Fruit fly (Drosophila melanogaster) whole organism, embryonic: ENCODE measurements around the gene Dif.

Experiments
- Antp ChIP-seq: fragments of 200-800 bp; sonication (Bioruptor generic); optimal IDR thresholded peaks from 3 replicates; lab custom pipeline; 2016; ENCODE audit warnings: missing biosample characterization, missing genetic modification characterization
- CG12659 ChIP-seq: fragments of 200-800 bp; sonication (Bioruptor generic); optimal IDR thresholded peaks from 3 replicates; lab custom pipeline; 2017; ENCODE audit warnings: mild to moderate bottlenecking, missing biosample characterization, missing genetic modification reagents, missing genetic modification characterization
- CG15514 ChIP-seq: fragments of 200-800 bp; sonication (Bioruptor generic); optimal IDR thresholded peaks from 3 replicates; lab custom pipeline; 2017; ENCODE audit warnings: missing biosample characterization, missing genetic modification characterization, mild to moderate bottlenecking, moderate library complexity, missing genetic modification reagents
- CG15601 ChIP-seq: fragments of 200-800 bp; sonication (Bioruptor generic); optimal IDR thresholded peaks from 3 replicates; lab custom pipeline; 2019; ENCODE audit warnings: missing biosample characterization, mild to moderate bottlenecking, missing genetic modification characterization, moderate library complexity
- CG1647 ChIP-seq: fragments of 200-800 bp; sonication (Bioruptor generic); optimal IDR thresholded peaks from 3 replicates; lab custom pipeline; 2016; ENCODE audit warnings: missing biosample characterization, missing genetic modification characterization
- CG17829 ChIP-seq: fragments of 200-800 bp; optimal IDR thresholded peaks from 2 replicates; lab custom pipeline; 2019; ENCODE audit warnings: missing biosample characterization, mild to moderate bottlenecking, missing genetic modification characterization, moderate library complexity
- CG2199 ChIP-seq: fragments of 200-800 bp; sonication (Bioruptor generic); IDR thresholded peaks from 3 replicates; pipeline ENCODE4 v1.3.6; 2022; ENCODE audit warnings: missing biosample characterization, missing genetic modification characterization
- CG30020 ChIP-seq: fragments of 200-800 bp; optimal IDR thresholded peaks from 2 replicates; lab custom pipeline; 2019; ENCODE audit warnings: missing biosample characterization, mild to moderate bottlenecking, missing genetic modification characterization, moderate library complexity
- CG3995 ChIP-seq: fragments of 200-800 bp; sonication (Bioruptor generic); optimal IDR thresholded peaks from 3 replicates; lab custom pipeline; 2016; ENCODE audit warnings: missing biosample characterization, missing genetic modification characterization
- CG4617 ChIP-seq: fragments of 200-800 bp; sonication (Bioruptor generic); optimal IDR thresholded peaks from 3 replicates; lab custom pipeline; 2016; ENCODE audit warnings: missing biosample characterization, missing genetic modification characterization, borderline replicate concordance
- CG7839 ChIP-seq: fragments of 200-800 bp; sonication (Bioruptor generic); optimal IDR thresholded peaks from 3 replicates; lab custom pipeline; 2018; ENCODE audit warnings: missing biosample characterization, mild to moderate bottlenecking, missing genetic modification characterization, moderate library complexity
- CG7928 ChIP-seq: fragments of 200-800 bp; sonication (Bioruptor generic); optimal IDR thresholded peaks from 2 replicates; lab custom pipeline; 2017; ENCODE audit warnings: missing biosample characterization, mild to moderate bottlenecking, missing genetic modification characterization
- CG7963 ChIP-seq: fragments of 200-800 bp; sonication (Bioruptor generic); IDR thresholded peaks from 3 replicates; pipeline ENCODE4 v1.3.6; 2022; ENCODE audit warnings: missing biosample characterization, missing genetic modification characterization; ENCODE audit not compliant: partially characterized antibody
- CG8290 ChIP-seq, 3 experiments: fragments of 200-800 bp; sonication (Bioruptor generic); optimal IDR thresholded peaks; 2 replicates each; lab custom pipeline; 2016 to 2019; ENCODE audit warnings: missing biosample characterization in 3 of 3, missing genetic modification characterization in 3 of 3, mild to moderate bottlenecking in 2 of 3, moderate library complexity in 1 of 3
- CG9797 ChIP-seq: fragments of 200-800 bp; sonication (Bioruptor generic); optimal IDR thresholded peaks from 3 replicates; lab custom pipeline; 2018; ENCODE audit warnings: missing biosample characterization, mild to moderate bottlenecking, missing genetic modification characterization
- CTCF ChIP-seq: fragments of 200-800 bp; sonication (Bioruptor generic); optimal IDR thresholded peaks from 2 replicates; lab custom pipeline; 2017; ENCODE audit warnings: missing biosample characterization, mild to moderate bottlenecking, missing genetic modification characterization, moderate library complexity
- CoRest ChIP-seq: fragments of 200-800 bp; sonication (Bioruptor generic); optimal IDR thresholded peaks from 3 replicates; lab custom pipeline; 2018; ENCODE audit warnings: missing biosample characterization, mild to moderate bottlenecking, missing genetic modification characterization, moderate library complexity
- D ChIP-seq, 2 experiments: fragments of 200-800 bp in 1 of 2; fragments of >200 bp in 1 of 2; sonication (Bioruptor generic) in 1 of 2; optimal IDR thresholded peaks; 2 replicates in 1 of 2; 3 replicates in 1 of 2; lab custom pipeline; 2017; ENCODE audit warnings: mild to moderate bottlenecking in 1 of 2, missing biosample characterization in 1 of 2, missing genetic modification characterization in 1 of 2, missing genetic modification reagents in 1 of 2
- Dek ChIP-seq: fragments of 200-800 bp; sonication (Bioruptor generic); optimal IDR thresholded peaks from 3 replicates; lab custom pipeline; 2019; ENCODE audit warnings: missing biosample characterization, mild to moderate bottlenecking, missing genetic modification characterization, moderate library complexity
- Dref ChIP-seq: fragments of 200-800 bp; sonication (Bioruptor generic); IDR thresholded peaks from 2 replicates; pipeline ENCODE4 v1.3.6; 2022; ENCODE audit warnings: missing biosample characterization, missing genetic modification characterization
- Elba2 ChIP-seq: fragments of 200-800 bp; sonication (Bioruptor generic); optimal IDR thresholded peaks from 3 replicates; lab custom pipeline; 2016; ENCODE audit warnings: missing biosample characterization, missing genetic modification characterization
- GATAe ChIP-seq: fragments of 200-800 bp; sonication (Bioruptor generic); conservative IDR thresholded peaks from 2 replicates; pipeline ENCODE4 v1.3.6; 2022; ENCODE audit warnings: missing biosample characterization, missing genetic modification characterization
- H2.0 ChIP-seq: fragments of 200-800 bp; sonication (Bioruptor generic); IDR thresholded peaks from 2 replicates; pipeline ENCODE4 v1.3.6; 2022; ENCODE audit warnings: missing biosample characterization, missing genetic modification characterization
- Hmr ChIP-seq: fragments of 200-800 bp; sonication (Bioruptor generic); optimal IDR thresholded peaks from 3 replicates; lab custom pipeline; 2017; ENCODE audit warnings: mild to moderate bottlenecking, missing biosample characterization, missing genetic modification reagents, missing genetic modification characterization
- MBD-R2 ChIP-seq: fragments of 200-800 bp; sonication (Bioruptor generic); IDR thresholded peaks from 2 replicates; pipeline ENCODE4 v1.3.6; 2022; ENCODE audit warnings: missing biosample characterization, missing genetic modification characterization
- Max ChIP-seq: fragments of 200-800 bp; sonication (Bioruptor generic); optimal IDR thresholded peaks from 2 replicates; lab custom pipeline; 2016; ENCODE audit warnings: missing biosample characterization, mild to moderate bottlenecking, missing genetic modification characterization
- Med ChIP-seq: fragments of 200-800 bp; sonication (Bioruptor generic); peaks from one replicate; lab custom pipeline; 2016; ENCODE audit warnings: missing biosample characterization, missing genetic modification characterization, mild to moderate bottlenecking, inconsistent platforms, moderate library complexity
- NC2α ChIP-seq: fragments of 200-800 bp; sonication (Bioruptor generic); optimal IDR thresholded peaks from 2 replicates; lab custom pipeline; 2016; ENCODE audit warnings: missing biosample characterization, missing genetic modification characterization
- Rx ChIP-seq: fragments of 200-800 bp; sonication (Bioruptor generic); IDR thresholded peaks from 2 replicates; pipeline ENCODE4 v1.3.6; 2022; ENCODE audit warnings: missing biosample characterization, missing genetic modification characterization
- Scr ChIP-seq: fragments of 200-800 bp; sonication (Bioruptor generic); IDR thresholded peaks from 2 replicates; pipeline ENCODE4 v1.3.6; 2022; ENCODE audit warnings: missing biosample characterization, missing genetic modification characterization; ENCODE audit not compliant: partially characterized antibody
- Xrp1 ChIP-seq: fragments of 200-800 bp; sonication (Bioruptor generic); IDR thresholded peaks from 2 replicates; pipeline ENCODE4 v1.3.6; 2022; ENCODE audit warnings: missing biosample characterization, missing genetic modification characterization
- YL-1 ChIP-seq: fragments of 200-800 bp; sonication (Bioruptor generic); optimal IDR thresholded peaks from 3 replicates; lab custom pipeline; 2017; ENCODE audit warnings: missing biosample characterization, mild to moderate bottlenecking, missing genetic modification characterization
- fd102C ChIP-seq: fragments of 200-800 bp; sonication (Bioruptor generic); optimal IDR thresholded peaks from 2 replicates; lab custom pipeline; 2018; ENCODE audit warnings: missing biosample characterization, mild to moderate bottlenecking, missing genetic modification characterization, moderate library complexity
- gro ChIP-seq: fragments of 200-800 bp; sonication (Bioruptor generic); optimal IDR thresholded peaks from 2 replicates; lab custom pipeline; 2016; ENCODE audit warnings: missing biosample characterization, missing genetic modification characterization
- hb ChIP-seq: fragments of 200-800 bp; sonication (Bioruptor generic); IDR thresholded peaks from 3 replicates; pipeline ENCODE4 v1.3.6; 2022; ENCODE audit warnings: missing biosample characterization, missing genetic modification characterization; ENCODE audit not compliant: partially characterized antibody
- hbn ChIP-seq: fragments of 200-800 bp; sonication (Bioruptor generic); IDR thresholded peaks from 2 replicates; pipeline ENCODE4 v1.3.6; 2022; ENCODE audit warnings: missing biosample characterization, missing genetic modification characterization; ENCODE audit not compliant: partially characterized antibody
- inv ChIP-seq: fragments of 200-800 bp; sonication (Bioruptor generic); IDR thresholded peaks from 2 replicates; pipeline ENCODE4 v1.3.6; 2022; ENCODE audit warnings: missing biosample characterization, missing genetic modification characterization; ENCODE audit not compliant: partially characterized antibody
- lmd ChIP-seq: fragments of 200-800 bp; sonication (Bioruptor generic); IDR thresholded peaks from 2 replicates; pipeline ENCODE4 v1.3.6; 2022; ENCODE audit warnings: missing biosample characterization, missing genetic modification characterization
- nerfin-2 ChIP-seq: fragments of 200-800 bp; sonication (Bioruptor generic); IDR thresholded peaks from 2 replicates; pipeline ENCODE4 v1.3.6; 2022; ENCODE audit warnings: missing biosample characterization, missing genetic modification characterization; ENCODE audit not compliant: partially characterized antibody
- nmo ChIP-seq: fragments of 200-800 bp; sonication (Bioruptor generic); optimal IDR thresholded peaks from 2 replicates; lab custom pipeline; 2018; ENCODE audit warnings: missing biosample characterization, mild to moderate bottlenecking, missing genetic modification characterization, moderate library complexity
- pan ChIP-seq, 4 experiments: fragments of >200 bp in 3 of 4; fragments of 200-800 bp in 1 of 4; sonication (Bioruptor generic) in 1 of 4; optimal IDR thresholded peaks in 3 of 4; IDR thresholded peaks in 1 of 4; 2 replicates each; pipeline versions ENCODE4 v1.3.6 to Lab custom; 2017 to 2022; ENCODE audit warnings: missing biosample characterization in 2 of 4, missing genetic modification characterization in 2 of 4, mixed read lengths in 1 of 4
- phol ChIP-seq: fragments of 200-800 bp; sonication (Bioruptor generic); optimal IDR thresholded peaks from 3 replicates; lab custom pipeline; 2018; ENCODE audit warnings: missing biosample characterization, mild to moderate bottlenecking, missing genetic modification characterization, moderate library complexity
- pum ChIP-seq: fragments of 200-800 bp; sonication (Bioruptor generic); optimal IDR thresholded peaks from 2 replicates; lab custom pipeline; 2016; ENCODE audit warnings: missing biosample characterization, missing genetic modification characterization
- ro ChIP-seq: fragments of 200-800 bp; sonication (Bioruptor generic); IDR thresholded peaks from 2 replicates; pipeline ENCODE4 v1.3.6; 2022; ENCODE audit warnings: missing biosample characterization, missing genetic modification characterization
- sens ChIP-seq: fragments of 200-800 bp; sonication (Bioruptor generic); peaks from one replicate; lab custom pipeline; 2016; ENCODE audit warnings: missing biosample characterization, missing genetic modification characterization
- sr ChIP-seq: fragments of 200-800 bp; sonication (Bioruptor generic); IDR thresholded peaks from 3 replicates; pipeline ENCODE4 v1.3.6; 2022; ENCODE audit warnings: missing biosample characterization, missing genetic modification characterization
- tap ChIP-seq: fragments of 200-800 bp; optimal IDR thresholded peaks from 3 replicates; lab custom pipeline; 2019; ENCODE audit warnings: missing biosample characterization, mild to moderate bottlenecking, missing genetic modification characterization, moderate library complexity
- tna ChIP-seq: fragments of 200-800 bp; sonication (Bioruptor generic); IDR thresholded peaks from 2 replicates; pipeline ENCODE4 v1.3.6; 2022; ENCODE audit warnings: missing biosample characterization, missing genetic modification characterization; ENCODE audit not compliant: partially characterized antibody
- zen ChIP-seq: fragments of 200-800 bp; sonication (Bioruptor generic); optimal IDR thresholded peaks from 3 replicates; lab custom pipeline; 2018; ENCODE audit warnings: missing biosample characterization, mild to moderate bottlenecking, missing genetic modification characterization, moderate library complexity

The Dif gene

dm6 chr2L:17477710-17478109 is 44.7 kb upstream of the Dif start, which contains the start of gene cass (continued):
- no peak for TF ChIP-seq NC2α (GFP tag; lab: Kevin White, UChicago)
- no peak for TF ChIP-seq Antp (GFP tag; lab: Kevin White, UChicago)
- peak; percentile 52 for TF ChIP-seq zen (tag; lab: Kevin White, UChicago)
- TF ChIP-seq tna = peak; percentile 81
- TF ChIP-seq sr (GFP tag; lab: Robert Waterston, UW) = no peak
- peak; percentile 29; the same call in 1 of the 3 replicates for TF ChIP-seq CG2199 (GFP tag; lab: Robert Waterston, UW)
- TF ChIP-seq CG3995 = peak; percentile 88
- no peak for TF ChIP-seq Xrp1
- TF ChIP-seq Elba2 (GFP tag; lab: Kevin White, UChicago) = peak; percentile 17
- TF ChIP-seq nerfin-2 (GFP tag; lab: Robert Waterston, UW) = peak; percentile 65; the same call in 1 of the 2 replicates
- peak; percentile 47 for TF ChIP-seq CTCF (GFP tag; lab: Kevin White, UChicago)
- TF ChIP-seq hb (GFP tag; lab: Robert Waterston, UW) = peak; percentile 86
- TF ChIP-seq D (optimal IDR thresholded peaks at IDR 0.05; lab: Kevin White, UChicago) = no peak
- no peak for TF ChIP-seq D (GFP tag; optimal IDR thresholded peaks at IDR 0.05; lab: Kevin White, UChicago)
- TF ChIP-seq CG1647 (GFP tag; lab: Kevin White, UChicago) = no peak
- TF ChIP-seq H2.0 (GFP tag; lab: Robert Waterston, UW) = no peak
- TF ChIP-seq Dref (GFP tag; lab: Robert Waterston, UW) = peak; percentile 86
- peak; percentile 4 for TF ChIP-seq Max
- TF ChIP-seq hbn (GFP tag; lab: Robert Waterston, UW) = peak; percentile 84
- peak; percentile 92 for TF ChIP-seq CG7963 (GFP tag; lab: Robert Waterston, UW)
- peak; percentile 72 for TF ChIP-seq MBD-R2 (GFP tag; lab: Robert Waterston, UW)
- TF ChIP-seq CG8290 (GFP tag; optimal IDR thresholded peaks at IDR 0.05; lab: Kevin White, UChicago) = peak; percentile 39
- peak in 1 of 2 experiments; percentile 70 for TF ChIP-seq CG8290 (tag; optimal IDR thresholded peaks at IDR 0.05; lab: Kevin White, UChicago)
- peak; percentile 58 for TF ChIP-seq CG17829 (tag; lab: Kevin White, UChicago)
- TF ChIP-seq CG15514 = peak; percentile 63
- TF ChIP-seq CG30020 (tag; lab: Kevin White, UChicago) = peak; percentile 59
- no peak for TF ChIP-seq tap
- no peak for TF ChIP-seq fd102C (GFP tag; lab: Kevin White, UChicago)
- TF ChIP-seq pum = no peak
- no peak for TF ChIP-seq Dek (tag; lab: Kevin White, UChicago)
- no peak for TF ChIP-seq pan (optimal IDR thresholded peaks at IDR 0.05; lab: Kevin White, UChicago)
- TF ChIP-seq pan (GFP tag; optimal IDR thresholded peaks at IDR 0.05 in 1 of 2, IDR thresholded peaks at IDR 0.05 in 1 of 2) = no peak
- TF ChIP-seq CG15601 (tag; lab: Kevin White, UChicago) = peak; percentile 33
- peak; percentile 85 for TF ChIP-seq inv (GFP tag; lab: Robert Waterston, UW)
- TF ChIP-seq CG7928 = no peak
- peak; percentile 93 for TF ChIP-seq YL-1 (GFP tag; lab: Kevin White, UChicago)
- no peak for TF ChIP-seq GATAe
- TF ChIP-seq Scr (GFP tag; lab: Robert Waterston, UW) = peak; percentile 93
- peak; percentile 37 for TF ChIP-seq Hmr (GFP tag; lab: Kevin White, UChicago)
- peak; percentile 22 for TF ChIP-seq CG12659 (GFP tag; lab: Kevin White, UChicago)
- no peak for TF ChIP-seq Rx (GFP tag; lab: Robert Waterston, UW)
- peak; percentile 97 for TF ChIP-seq phol (tag; lab: Kevin White, UChicago)
- TF ChIP-seq lmd (GFP tag; lab: Robert Waterston, UW) = no peak
- peak; percentile 77 for TF ChIP-seq CG9797 (GFP tag; lab: Kevin White, UChicago)
- TF ChIP-seq nmo = peak; percentile 59
- peak; percentile 73 for TF ChIP-seq CoRest (tag; lab: Kevin White, UChicago)
- TF ChIP-seq ro (GFP tag; lab: Robert Waterston, UW) = no peak
- TF ChIP-seq Med (GFP tag; lab: Kevin White, UChicago) = peak; percentile 77
- TF ChIP-seq sens = peak; percentile 76
- peak; percentile 15 for TF ChIP-seq gro (GFP tag; lab: Kevin White, UChicago)
- peak; percentile 69 for TF ChIP-seq CG4617
- no peak for TF ChIP-seq CG7839 (tag; lab: Kevin White, UChicago)
